Worm (Caenorhabditis elegans) whole organism, L2 larva: ENCODE measurements around the gene ugt-53.

Experiments used
- F13H6.1 ChIP-seq: sonication (generic microtip); optimal IDR thresholded peaks from 2 replicates; lab custom pipeline; 2016; ENCODE audit warnings: missing genetic modification characterization, missing compliant biosample characterization
- R02D3.7 ChIP-seq: fragments of 150-350 bp; optimal IDR thresholded peaks from 2 replicates; lab custom pipeline; 2014; ENCODE audit warnings: missing biosample characterization, missing genetic modification characterization
- blmp-1 ChIP-seq: sonication (generic microtip); optimal IDR thresholded peaks from 2 replicates; lab custom pipeline; 2017; ENCODE audit warnings: missing genetic modification characterization, mild to moderate bottlenecking, missing compliant biosample characterization, antibody characterized with exemption, moderate library complexity; ENCODE audit not compliant: insufficient read depth
- lin-13 ChIP-seq: fragments of 150-350 bp; optimal IDR thresholded peaks from 2 replicates; lab custom pipeline; 2014; ENCODE audit warnings: missing biosample characterization, missing genetic modification reagents, missing genetic modification characterization
- lsy-2 ChIP-seq, 2 experiments: fragments of 150-350 bp in 1 of 2; sonication (generic microtip) in 1 of 2; optimal IDR thresholded peaks; 2 replicates each; lab custom pipeline; 2014 to 2017; ENCODE audit warnings: missing biosample characterization in 2 of 2, missing genetic modification characterization in 2 of 2
- unc-62 ChIP-seq: fragments of 150-350 bp; optimal IDR thresholded peaks from 2 replicates; lab custom pipeline; 2014; ENCODE audit warnings: missing biosample characterization, missing genetic modification reagents, missing genetic modification characterization

DNA sequence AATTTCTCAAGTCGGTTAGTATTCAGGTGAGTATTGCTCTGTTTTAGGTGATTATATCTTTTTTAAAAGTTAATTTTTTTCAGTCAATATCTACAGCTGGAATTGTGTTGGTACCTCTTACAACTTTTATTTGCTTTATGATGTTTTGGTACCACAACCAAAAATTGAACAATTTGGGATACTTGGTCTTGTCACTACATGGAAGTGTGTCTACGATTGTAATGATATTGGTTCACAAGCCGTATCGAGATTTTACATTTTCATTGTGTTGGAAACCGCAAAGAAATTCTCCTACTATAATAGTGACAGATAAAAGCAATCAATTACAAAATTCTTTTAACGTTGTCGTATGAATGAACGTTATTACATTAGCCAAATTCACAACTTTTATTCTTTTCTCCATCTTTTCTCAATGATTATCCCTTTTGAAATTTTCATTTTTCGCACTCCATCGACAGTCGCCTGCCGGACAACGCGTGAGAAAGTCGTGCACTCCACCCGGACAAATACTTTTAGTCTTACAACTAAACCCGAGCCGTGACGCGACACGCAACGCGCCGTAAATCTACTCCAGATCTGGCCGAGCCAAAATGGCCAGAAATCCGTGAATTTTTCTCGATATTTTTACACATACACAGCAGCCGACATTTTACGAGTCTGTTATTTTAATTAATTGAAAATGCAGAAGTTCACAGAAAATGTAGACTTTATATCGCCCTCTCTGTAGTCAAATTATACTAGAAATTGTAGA lies 22.8 kb downstream of the ugt-53 start:
- TF ChIP-seq unc-62 (no peak), lsy-2 (tag; optimal IDR thresholded peaks at IDR 0.05; lab: Kevin White, UChicago) (no peak), F13H6.1 (tag; lab: Kevin White, UChicago) (no peak), R02D3.7 (tag; lab: Kevin White, UChicago) (no peak), lin-13 (GFP tag; lab: Kevin White, UChicago) (no peak), blmp-1 (tag; lab: Kevin White, UChicago) (no peak)
